Fruit fly (Drosophila melanogaster): ENCODE results near the gene CG13738.

CG13738 gene

dm6 chr3L:14004041-14004407 lies 30.7 kb upstream of the CG13738 start (continued):
- TF ChIP-seq ind (GFP tag; optimal IDR thresholded peaks at IDR 0.05) (no peak), CG6689 (GFP tag; IDR thresholded peaks at IDR 0.05) (no peak), sug (tag; optimal IDR thresholded peaks at IDR 0.05) (peak; percentile 21), MTF-1 (GFP tag; optimal IDR thresholded peaks at IDR 0.05; ENCODE audit: borderline replicate concordance) (peak; percentile 64), CG12155 (GFP tag; optimal IDR thresholded peaks at IDR 0.05) (no peak), unc-4 (GFP tag; IDR thresholded peaks at IDR 0.05; ENCODE audit: partially characterized antibody) (no peak), grau (tag; optimal IDR thresholded peaks at IDR 0.05) (peak; percentile 20), phol (tag; optimal IDR thresholded peaks at IDR 0.05) (peak; percentile 43), CG12391 (tag; optimal IDR thresholded peaks at IDR 0.05) (no peak), wor (GFP tag; IDR thresholded peaks at IDR 0.05) (no peak), CG10565 (GFP tag; optimal IDR thresholded peaks at IDR 0.05) (no peak), ERR (GFP tag; optimal IDR thresholded peaks at IDR 0.05) (no peak), sr (GFP tag; IDR thresholded peaks at IDR 0.05) (no peak), CG1602 (GFP tag; optimal IDR thresholded peaks at IDR 0.05) (no peak), Ssrp (tag; optimal IDR thresholded peaks at IDR 0.05) (no peak), z (GFP tag; IDR thresholded peaks at IDR 0.05) (no peak), CG11696 (GFP tag; IDR thresholded peaks at IDR 0.05) (no peak), CG17328 (GFP tag; IDR thresholded peaks at IDR 0.05) (peak; percentile 32; the same call in 1 of the 2 replicates), CG11085 (GFP tag; IDR thresholded peaks at IDR 0.05) (no peak), p53 (GFP tag; optimal IDR thresholded peaks at IDR 0.05) (peak; percentile 24), Dfd (GFP tag; optimal IDR thresholded peaks at IDR 0.05) (no peak), CG4707 (GFP tag; optimal IDR thresholded peaks at IDR 0.05) (no peak), Dek (tag; optimal IDR thresholded peaks at IDR 0.05) (no peak), CG10366 (GFP tag; IDR thresholded peaks at IDR 0.05) (peak; percentile 13; the same call in 1 of the 2 replicates), caup (GFP tag; optimal IDR thresholded peaks at IDR 0.05; ENCODE audit: severe bottlenecking) (peak; percentile 58), ssp (GFP tag; IDR thresholded peaks at IDR 0.05) (no peak), CG8478 (optimal IDR thresholded peaks at IDR 0.05) (peak; percentile 74), fd3F (GFP tag; optimal IDR thresholded peaks at IDR 0.05) (no peak), dimm (GFP tag; IDR thresholded peaks at IDR 0.05) (no peak), so (GFP tag; IDR thresholded peaks at IDR 0.05) (no peak), NFAT (GFP tag; IDR thresholded peaks at IDR 0.05) (no peak), CG16863 (GFP tag; optimal IDR thresholded peaks at IDR 0.05) (no peak), Bgb (GFP tag; IDR thresholded peaks at IDR 0.05; ENCODE audit: partially characterized antibody) (0 out of 2 replicates have a peak, but pooled peaks have one; percentile 44), mam (GFP tag; optimal IDR thresholded peaks at IDR 0.05) (no peak), Hey (tag; optimal IDR thresholded peaks at IDR 0.05) (peak; percentile 2), CG4424 (GFP tag; optimal IDR thresholded peaks at IDR 0.05) (no peak), dpn (GFP tag; optimal IDR thresholded peaks at IDR 0.05) (no peak), sisA (GFP tag; IDR thresholded peaks at IDR 0.05) (no peak), kni (GFP tag; optimal IDR thresholded peaks at IDR 0.05) (no peak), oc (tag; optimal IDR thresholded peaks at IDR 0.05) (peak; percentile 12), CG8924 (tag; optimal IDR thresholded peaks at IDR 0.05) (peak; percentile 68), stc (GFP tag; IDR thresholded peaks at IDR 0.05) (no peak), CG3065 (GFP tag; optimal IDR thresholded peaks at IDR 0.05) (no peak), sqz (GFP tag; optimal IDR thresholded peaks at IDR 0.05) (no peak), gcm2 (GFP tag; optimal IDR thresholded peaks at IDR 0.05) (no peak), E2f2 (GFP tag; IDR thresholded peaks at IDR 0.05) (0 out of 2 replicates have a peak, but pooled peaks have one; percentile 17), Sox100B (GFP tag; optimal IDR thresholded peaks at IDR 0.05) (no peak), CG6813 (GFP tag; optimal IDR thresholded peaks at IDR 0.05) (no peak), CG18619 (GFP tag; optimal IDR thresholded peaks at IDR 0.05) (no peak), CG1603 (tag; optimal IDR thresholded peaks at IDR 0.05) (no peak), CG14050 (GFP tag; IDR thresholded peaks at IDR 0.05) (no peak), CG12942 (GFP tag; optimal IDR thresholded peaks at IDR 0.05) (no peak)

All from whole organism, embryonic.